Worm (Caenorhabditis elegans) whole organism, young adult: Measurements from ENCODE around the gene R07E4.1.

Experiments used
- B0035.1 ChIP-seq: sonication (generic microtip); optimal IDR thresholded peaks from 2 replicates; lab custom pipeline; 2016; ENCODE audit warnings: missing genetic modification characterization, mild to moderate bottlenecking, missing compliant biosample characterization, missing genotype, missing genetic modification reagents
- C17E4.6 ChIP-seq: fragments of 200-800 bp; sonication (Bioruptor generic); IDR thresholded peaks from 2 replicates; pipeline ENCODE4 v1.3.6; 2022; ENCODE audit warnings: missing genetic modification reagents, missing genetic modification characterization, missing compliant biosample characterization
- F22D6.2 ChIP-seq: sonication (generic microtip); optimal IDR thresholded peaks from 2 replicates; lab custom pipeline; 2016; ENCODE audit warnings: mild to moderate bottlenecking, missing genetic modification characterization, missing compliant biosample characterization
- F23B12.7 ChIP-seq: sonication (generic microtip); optimal IDR thresholded peaks from 2 replicates; lab custom pipeline; 2017; ENCODE audit warnings: missing genetic modification characterization, mild to moderate bottlenecking, missing compliant biosample characterization, antibody characterized with exemption, moderate library complexity; ENCODE audit not compliant: insufficient read depth
- F37B4.10 ChIP-seq: fragments of 200-800 bp; sonication (Bioruptor generic); IDR thresholded peaks from 2 replicates; pipeline ENCODE4 v1.3.6; 2022; ENCODE audit warnings: missing genetic modification characterization, missing compliant biosample characterization
- F49E8.2 ChIP-seq: sonication (generic microtip); optimal IDR thresholded peaks from 3 replicates; lab custom pipeline; 2017; ENCODE audit warnings: missing genetic modification characterization, mild to moderate bottlenecking, missing compliant biosample characterization, antibody characterized with exemption, moderate library complexity; ENCODE audit not compliant: insufficient read depth
- T07F8.4 ChIP-seq: sonication (generic microtip); optimal IDR thresholded peaks from 2 replicates; lab custom pipeline; 2016; ENCODE audit warnings: mild to moderate bottlenecking, missing genetic modification characterization, moderate library complexity, missing compliant biosample characterization
- Y56A3A.18 ChIP-seq: fragments of 200-800 bp; sonication (Bioruptor generic); IDR thresholded peaks from 2 replicates; pipeline ENCODE4 v1.3.6; 2022; ENCODE audit warnings: missing genetic modification reagents, missing genetic modification characterization, missing compliant biosample characterization
- Y67H2A.10 ChIP-seq: fragments of 200-800 bp; sonication (Bioruptor generic); conservative IDR thresholded peaks from 2 replicates; pipeline ENCODE4 v1.3.6; 2022; ENCODE audit warnings: missing genetic modification reagents, missing genetic modification characterization, missing compliant biosample characterization
- ZK185.1 ChIP-seq: sonication (generic microtip); optimal IDR thresholded peaks from 2 replicates; lab custom pipeline; 2016; ENCODE audit warnings: mild to moderate bottlenecking, missing genetic modification characterization, missing compliant biosample characterization; ENCODE audit not compliant: poor library complexity, severe bottlenecking
- aptf-2 ChIP-seq: fragments of 200-800 bp; sonication (Bioruptor generic); conservative IDR thresholded peaks from 2 replicates; pipeline ENCODE4 v1.3.6; 2022; ENCODE audit warnings: missing genetic modification reagents, missing genetic modification characterization, missing compliant biosample characterization
- attf-6 ChIP-seq: fragments of 200-800 bp; sonication (Bioruptor generic); IDR thresholded peaks from 2 replicates; pipeline ENCODE4 v1.3.6; 2022; ENCODE audit warnings: missing genetic modification reagents, missing genetic modification characterization, missing compliant biosample characterization
- bed-2 ChIP-seq: fragments of 200-800 bp; sonication (Bioruptor generic); IDR thresholded peaks from 2 replicates; pipeline ENCODE4 v1.3.6; 2022; ENCODE audit warnings: missing genetic modification reagents, missing genetic modification characterization, missing compliant biosample characterization
- ccch-3 ChIP-seq: fragments of 200-800 bp; sonication (Bioruptor generic); optimal IDR thresholded peaks from 2 replicates; lab custom pipeline; 2018; ENCODE audit warnings: mild to moderate bottlenecking, missing genetic modification characterization, missing compliant biosample characterization
- ceh-58 ChIP-seq: fragments of 200-800 bp; sonication (Bioruptor generic); IDR thresholded peaks from 2 replicates; pipeline ENCODE4 v1.3.6; 2022; ENCODE audit warnings: missing genetic modification characterization, missing compliant biosample characterization
- ceh-91 ChIP-seq: fragments of 200-800 bp; sonication (Bioruptor generic); IDR thresholded peaks from 2 replicates; pipeline ENCODE4 v1.3.6; 2022; ENCODE audit warnings: missing genetic modification reagents, missing genetic modification characterization, missing compliant biosample characterization
- chd-7 ChIP-seq: sonication (generic microtip); optimal IDR thresholded peaks from 2 replicates; lab custom pipeline; 2016; ENCODE audit warnings: mild to moderate bottlenecking, missing genetic modification characterization, moderate library complexity, missing compliant biosample characterization
- dox-1 ChIP-seq: fragments of 200-800 bp; sonication (Bioruptor generic); IDR thresholded peaks from 2 replicates; pipeline ENCODE4 v1.3.6; 2022; ENCODE audit warnings: missing genetic modification reagents, missing genetic modification characterization, missing compliant biosample characterization
- dpff-1 ChIP-seq: sonication (generic microtip); optimal IDR thresholded peaks from 2 replicates; lab custom pipeline; 2017; ENCODE audit warnings: mild to moderate bottlenecking, missing genetic modification characterization, missing compliant biosample characterization
- ekl-4 ChIP-seq: fragments of 200-800 bp; sonication (Bioruptor generic); IDR thresholded peaks from 2 replicates; pipeline ENCODE4 v1.3.6; 2022; ENCODE audit warnings: missing genetic modification reagents, missing genetic modification characterization, missing compliant biosample characterization
- hmg-1.2 ChIP-seq: fragments of 200-800 bp; sonication (Bioruptor generic); IDR thresholded peaks from 2 replicates; pipeline ENCODE4 v1.3.6; 2022; ENCODE audit warnings: missing genetic modification reagents, missing genetic modification characterization, missing compliant biosample characterization
- hmg-20 ChIP-seq: fragments of 200-800 bp; sonication (Bioruptor generic); IDR thresholded peaks from 2 replicates; pipeline ENCODE4 v1.3.6; 2022; ENCODE audit warnings: missing genetic modification reagents, missing genetic modification characterization, missing compliant biosample characterization
- let-607 ChIP-seq, 2 experiments: fragments of 200-800 bp in 1 of 2; sonication (Bioruptor generic) in 1 of 2; sonication (generic microtip) in 1 of 2; optimal IDR thresholded peaks; 2 replicates each; lab custom pipeline; 2016 to 2018; ENCODE audit warnings: mild to moderate bottlenecking in 2 of 2, missing compliant biosample characterization in 2 of 2, missing genetic modification characterization in 2 of 2, moderate library complexity in 2 of 2, missing genotype in 1 of 2
- lsl-1 ChIP-seq: fragments of 200-800 bp; sonication (Bioruptor generic); optimal IDR thresholded peaks from 2 replicates; lab custom pipeline; 2018; ENCODE audit warnings: mild to moderate bottlenecking, missing genetic modification characterization, moderate library complexity, missing compliant biosample characterization
- madf-6 ChIP-seq: fragments of 200-800 bp; sonication (Bioruptor generic); IDR thresholded peaks from 2 replicates; pipeline ENCODE4 v1.3.6; 2022; ENCODE audit warnings: missing genetic modification reagents, missing genetic modification characterization, missing compliant biosample characterization
- mcd-1 ChIP-seq: fragments of 200-800 bp; sonication (Bioruptor generic); IDR thresholded peaks from 2 replicates; pipeline ENCODE4 v1.3.6; 2022; ENCODE audit warnings: missing genetic modification reagents, missing genetic modification characterization, missing compliant biosample characterization
- nhr-120 ChIP-seq: fragments of 200-800 bp; sonication (Bioruptor generic); IDR thresholded peaks from 2 replicates; pipeline ENCODE4 v1.3.6; 2022; ENCODE audit warnings: missing genetic modification characterization, missing compliant biosample characterization
- nhr-179 ChIP-seq: sonication (generic microtip); optimal IDR thresholded peaks from 2 replicates; lab custom pipeline; 2016; ENCODE audit warnings: mild to moderate bottlenecking, missing genetic modification characterization, missing compliant biosample characterization
- nhr-27 ChIP-seq: fragments of 200-800 bp; sonication (Bioruptor generic); optimal IDR thresholded peaks from 2 replicates; lab custom pipeline; 2018; ENCODE audit warnings: mild to moderate bottlenecking, missing genetic modification characterization, moderate library complexity, missing compliant biosample characterization
- nhr-80 ChIP-seq: sonication (generic microtip); optimal IDR thresholded peaks from 2 replicates; lab custom pipeline; 2016; ENCODE audit warnings: missing genetic modification characterization, missing compliant biosample characterization
- nhr-90 ChIP-seq: sonication (generic microtip); optimal IDR thresholded peaks from 2 replicates; lab custom pipeline; 2016; ENCODE audit warnings: missing genotype, mild to moderate bottlenecking, missing genetic modification characterization, missing compliant biosample characterization
- pbrm-1 ChIP-seq: fragments of 200-800 bp; sonication (Bioruptor generic); IDR thresholded peaks from 2 replicates; pipeline ENCODE4 v1.3.6; 2022; ENCODE audit warnings: missing genetic modification reagents, missing genetic modification characterization, missing compliant biosample characterization
- repo-1 ChIP-seq: sonication (generic microtip); optimal IDR thresholded peaks from 2 replicates; lab custom pipeline; 2017; ENCODE audit warnings: mild to moderate bottlenecking, missing genetic modification characterization, missing compliant biosample characterization
- sdz-38 ChIP-seq: sonication (generic microtip); optimal IDR thresholded peaks from 2 replicates; lab custom pipeline; 2016; ENCODE audit warnings: missing genotype, missing genetic modification characterization, missing compliant biosample characterization
- sea-2 ChIP-seq: fragments of 200-800 bp; sonication (Bioruptor generic); IDR thresholded peaks from 2 replicates; pipeline ENCODE4 v1.3.6; 2022; ENCODE audit warnings: missing genetic modification characterization, missing compliant biosample characterization
- unc-130 ChIP-seq: sonication (generic microtip); optimal IDR thresholded peaks from 2 replicates; lab custom pipeline; 2016; ENCODE audit warnings: missing genetic modification reagents, missing genetic modification characterization, missing compliant biosample characterization
- ztf-26 ChIP-seq: sonication (generic microtip); optimal IDR thresholded peaks from 2 replicates; lab custom pipeline; 2017; ENCODE audit warnings: missing genetic modification characterization, missing compliant biosample characterization

R07E4.1 gene

ce11 chrX:5923672-5924071, 35.2 kb upstream of the R07E4.1 start:
- TF ChIP-seq let-607 (tag; optimal IDR thresholded peaks at IDR 0.05; lab: Kevin White, UChicago): no peak
- no peak for TF ChIP-seq nhr-80
- no peak for TF ChIP-seq lsl-1 (GFP tag; lab: Kevin White, UChicago)
- TF ChIP-seq T07F8.4 (tag; lab: Kevin White, UChicago): no peak
- TF ChIP-seq pbrm-1 (GFP tag; lab: Robert Waterston, UW): no peak
- TF ChIP-seq dpff-1 (tag; lab: Kevin White, UChicago): no peak
- TF ChIP-seq mcd-1 (GFP tag; lab: Robert Waterston, UW): no peak
- no peak for TF ChIP-seq sdz-38 (tag; lab: Kevin White, UChicago)
- TF ChIP-seq chd-7 (tag; lab: Kevin White, UChicago): no peak
- TF ChIP-seq repo-1: no peak
- TF ChIP-seq B0035.1 (tag; lab: Kevin White, UChicago): no peak
- no peak for TF ChIP-seq bed-2
- TF ChIP-seq nhr-179: no peak
- no peak for TF ChIP-seq F49E8.2 (tag; lab: Kevin White, UChicago)

- no peak for TF ChIP-seq ceh-91 (GFP tag; lab: Robert Waterston, UW)
- no peak for TF ChIP-seq mcd-1 (GFP tag; lab: Robert Waterston, UW)
- no peak for TF ChIP-seq nhr-80
- TF ChIP-seq bed-2: no peak
- TF ChIP-seq ztf-26 (tag; lab: Kevin White, UChicago): no peak
- TF ChIP-seq ccch-3: no peak
- no peak for TF ChIP-seq madf-6
- no peak for TF ChIP-seq C17E4.6
- no peak for TF ChIP-seq F22D6.2 (tag; lab: Kevin White, UChicago)
- no peak for TF ChIP-seq F37B4.10 (GFP tag; lab: Robert Waterston, UW)
Measured at ce11 chrX:5930822-5931221, 28.1 kb upstream of the R07E4.1 start, which contains the start of gene egl-6. Gene egl-6, plus strand, starts transcription at chrX:5931122.

- TF ChIP-seq B0035.1 (tag; lab: Kevin White, UChicago) (no peak), nhr-27 (tag; lab: Kevin White, UChicago) (no peak), lsl-1 (GFP tag; lab: Kevin White, UChicago) (no peak), attf-6 (GFP tag; lab: Robert Waterston, UW) (no peak), nhr-80 (no peak), T07F8.4 (tag; lab: Kevin White, UChicago) (no peak), sea-2 (no peak), ceh-58 (GFP tag; lab: Robert Waterston, UW) (no peak), nhr-90 (tag; lab: Kevin White, UChicago) (no peak), ccch-3 (no peak), dox-1 (GFP tag; lab: Robert Waterston, UW) (no peak), pbrm-1 (GFP tag; lab: Robert Waterston, UW) (no peak), repo-1 (no peak), Y67H2A.10 (GFP tag; lab: Robert Waterston, UW) (no peak), hmg-1.2 (GFP tag; lab: Robert Waterston, UW) (no peak)
- TF ChIP-seq, all 124 proteins: peak for 0
Measured at ce11 chrX:5932923-5933322, 26.0 kb upstream of the R07E4.1 start.

ce11 chrX:5935473-5935872, 23.4 kb upstream of the R07E4.1 start, which contains the start of gene C46F4.3:
Gene C46F4.3, plus strand, starts transcription at chrX:5935773.
- TF ChIP-seq ZK185.1: no peak
- TF ChIP-seq hmg-20 (GFP tag; lab: Robert Waterston, UW): no peak
- no peak for TF ChIP-seq aptf-2
- TF ChIP-seq ekl-4 (GFP tag; lab: Robert Waterston, UW): no peak
- no peak for TF ChIP-seq nhr-120 (GFP tag; lab: Robert Waterston, UW)
- no peak for TF ChIP-seq unc-130 (GFP tag; lab: Kevin White, UChicago)
- TF ChIP-seq F23B12.7 (tag; lab: Kevin White, UChicago): no peak
- TF ChIP-seq Y56A3A.18 (GFP tag; lab: Robert Waterston, UW): no peak
